Worm (Caenorhabditis elegans) whole organism, midembryonic: Measurements from ENCODE around the gene F56D6.13.

Source experiments
- T22C8.4 ChIP-seq: fragments of 200-800 bp; sonication (Bioruptor generic); IDR thresholded peaks from 2 replicates; pipeline ENCODE4 v1.3.6; 2022; ENCODE audit warnings: missing genetic modification characterization, missing compliant biosample characterization
- cog-1 ChIP-seq: sonication (generic microtip); optimal IDR thresholded peaks from 2 replicates; lab custom pipeline; 2016; ENCODE audit warnings: missing genetic modification characterization, missing compliant biosample characterization
- flt-1 ChIP-seq: fragments of 200-800 bp; sonication (Bioruptor generic); IDR thresholded peaks from 2 replicates; pipeline ENCODE4 v1.3.6; 2022; ENCODE audit warnings: missing genetic modification characterization, missing compliant biosample characterization
- klf-2 ChIP-seq: fragments of 200-800 bp; sonication (Bioruptor generic); conservative IDR thresholded peaks from 2 replicates; pipeline ENCODE4 v1.3.6; 2022; ENCODE audit warnings: missing genetic modification reagents, missing genetic modification characterization, missing compliant biosample characterization
- med-1 ChIP-seq: sonication (generic microtip); optimal IDR thresholded peaks from 2 replicates; lab custom pipeline; 2017; ENCODE audit warnings: missing genetic modification characterization, mild to moderate bottlenecking, missing compliant biosample characterization, antibody characterized with exemption, missing genetic modification reagents; ENCODE audit not compliant: insufficient read depth
- ref-1 ChIP-seq: fragments of 200-800 bp; sonication (Bioruptor generic); conservative IDR thresholded peaks from 2 replicates; pipeline ENCODE4 v1.3.6; 2022; ENCODE audit warnings: missing genetic modification reagents, missing genetic modification characterization, missing compliant biosample characterization
- tab-1 ChIP-seq: fragments of 200-800 bp; sonication (Bioruptor generic); IDR thresholded peaks from 2 replicates; pipeline ENCODE4 v1.3.6; 2022; ENCODE audit warnings: missing genetic modification characterization, missing compliant biosample characterization
- ztf-23 ChIP-seq: fragments of 200-800 bp; sonication (Bioruptor generic); IDR thresholded peaks from 2 replicates; pipeline ENCODE4 v1.3.6; 2022; ENCODE audit warnings: missing genetic modification reagents, missing genetic modification characterization, missing compliant biosample characterization
- ztf-29 ChIP-seq: fragments of 200-800 bp; sonication (Bioruptor generic); IDR thresholded peaks from 2 replicates; pipeline ENCODE4 v1.3.6; 2022; ENCODE audit warnings: missing genetic modification reagents, missing genetic modification characterization, missing compliant biosample characterization

DNA sequence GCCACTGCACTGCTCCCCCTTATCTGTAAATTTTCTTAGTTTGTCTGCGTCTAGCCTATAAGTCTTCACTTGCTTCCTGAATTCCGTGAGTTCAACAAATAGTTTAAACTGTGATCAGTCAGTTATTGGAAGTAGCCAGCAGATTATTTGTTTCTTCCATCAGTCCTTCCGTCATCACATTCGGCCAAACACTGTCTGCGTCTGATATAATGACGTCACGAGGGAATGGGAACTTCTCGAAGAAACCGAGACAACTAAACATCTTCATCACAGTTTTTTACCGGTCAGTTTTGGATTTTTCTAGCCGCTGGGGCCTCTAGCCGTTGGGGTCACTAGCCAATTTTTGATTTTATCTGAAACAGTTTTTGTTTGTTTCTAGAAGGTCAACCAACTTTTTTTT is 43.2 kb upstream of the F56D6.13 start:
- TF ChIP-seq tab-1, result no peak
- TF ChIP-seq ztf-29 (GFP tag; lab: Robert Waterston, UW), result no peak
- TF ChIP-seq ref-1 (GFP tag; lab: Robert Waterston, UW), result no peak
- no peak for TF ChIP-seq cog-1 (tag; lab: Kevin White, UChicago)
- TF ChIP-seq klf-2 (GFP tag; lab: Robert Waterston, UW), result no peak
- TF ChIP-seq med-1 (GFP tag; lab: Kevin White, UChicago), result no peak
- TF ChIP-seq flt-1, result no peak
- TF ChIP-seq ztf-23, result no peak
- TF ChIP-seq T22C8.4, result no peak
